Worm (Caenorhabditis elegans) whole organism, L2 larva: ENCODE data around the gene T22C8.3.

ENCODE experiments used
- F13H6.1 ChIP-seq: sonication (generic microtip); optimal IDR thresholded peaks from 2 replicates; lab custom pipeline; 2016; ENCODE audit warnings: missing genetic modification characterization, missing compliant biosample characterization
- elt-3 ChIP-seq: sonication (generic microtip); optimal IDR thresholded peaks from 2 replicates; lab custom pipeline; 2017; ENCODE audit warnings: missing biosample characterization, missing genetic modification characterization
- lin-13 ChIP-seq: fragments of 150-350 bp; optimal IDR thresholded peaks from 2 replicates; lab custom pipeline; 2014; ENCODE audit warnings: missing biosample characterization, missing genetic modification reagents, missing genetic modification characterization
- mdl-1 ChIP-seq, 2 experiments: fragments of 150-350 bp in 1 of 2; sonication (generic microtip) in 1 of 2; optimal IDR thresholded peaks; 2 replicates each; lab custom pipeline; 2017; ENCODE audit warnings: missing biosample characterization in 2 of 2, missing genetic modification characterization in 2 of 2
- nhr-237 ChIP-seq: fragments of 150-350 bp; optimal IDR thresholded peaks from 2 replicates; lab custom pipeline; 2014; ENCODE audit warnings: missing biosample characterization, missing genetic modification characterization
- nhr-25 ChIP-seq: fragments of 150-350 bp; sonication (generic microtip); optimal IDR thresholded peaks from 3 replicates; lab custom pipeline; 2014; ENCODE audit warnings: missing biosample characterization, missing genetic modification characterization
- nhr-77 ChIP-seq: fragments of 150-350 bp; optimal IDR thresholded peaks from 2 replicates; lab custom pipeline; 2014; ENCODE audit warnings: missing biosample characterization, missing genetic modification characterization
- sem-4 ChIP-seq: fragments of 150-350 bp; optimal IDR thresholded peaks from 2 replicates; lab custom pipeline; 2014; ENCODE audit warnings: missing biosample characterization, missing genetic modification reagents, missing genetic modification characterization
- skn-1 ChIP-seq: sonication (generic microtip); optimal IDR thresholded peaks from 2 replicates; lab custom pipeline; 2017; ENCODE audit warnings: missing biosample characterization, missing genetic modification characterization
- unc-62 ChIP-seq: fragments of 150-350 bp; optimal IDR thresholded peaks from 2 replicates; lab custom pipeline; 2014; ENCODE audit warnings: missing biosample characterization, missing genetic modification reagents, missing genetic modification characterization
- zag-1 ChIP-seq: fragments of 150-350 bp; optimal IDR thresholded peaks from 2 replicates; lab custom pipeline; 2014; ENCODE audit warnings: missing biosample characterization, missing genetic modification characterization

DNA sequence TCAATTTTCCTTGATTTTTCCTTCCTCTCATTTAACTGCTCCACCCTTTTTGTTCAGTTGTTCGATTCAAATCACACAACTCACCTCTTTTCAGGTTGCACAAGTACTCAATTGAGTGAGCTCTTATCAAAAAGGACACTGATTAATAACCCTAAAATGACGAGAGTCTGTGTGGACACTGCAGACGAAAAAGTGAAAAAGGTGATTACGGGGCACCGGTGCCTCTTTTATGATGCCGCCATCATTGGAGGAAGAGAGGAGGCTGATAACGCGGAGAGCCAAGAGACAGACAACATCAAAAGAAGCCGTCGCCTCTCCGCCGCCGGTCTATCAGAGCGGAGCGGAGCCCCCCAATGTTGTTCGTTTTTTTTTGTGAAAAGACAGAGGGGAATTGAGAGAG is 3.4 kb upstream of the T22C8.3 start, which contains the start of gene sptf-2:
- TF ChIP-seq zag-1 (tag; lab: Kevin White, UChicago) (no peak), nhr-237 (tag; lab: Kevin White, UChicago) (no peak), mdl-1 (tag; optimal IDR thresholded peaks at IDR 0.05; lab: Kevin White, UChicago) (no peak), lin-13 (GFP tag; lab: Kevin White, UChicago) (no peak), sem-4 (tag; lab: Kevin White, UChicago) (no peak), elt-3 (tag; lab: Kevin White, UChicago) (no peak), skn-1 (no peak), unc-62 (no peak), nhr-25 (tag; lab: Kevin White, UChicago) (no peak), nhr-77 (tag; lab: Kevin White, UChicago) (no peak), F13H6.1 (tag; lab: Kevin White, UChicago) (peak; percentile 5)
